Worm (Caenorhabditis elegans) whole organism, midembryonic: ENCODE data around the gene pacl-1.

Source experiments
- T22C8.4 ChIP-seq: fragments of 200-800 bp; sonication (Bioruptor generic); IDR thresholded peaks from 2 replicates; pipeline ENCODE4 v1.3.6; 2022; ENCODE audit warnings: missing genetic modification characterization, missing compliant biosample characterization
- cog-1 ChIP-seq: sonication (generic microtip); optimal IDR thresholded peaks from 2 replicates; lab custom pipeline; 2016; ENCODE audit warnings: missing genetic modification characterization, missing compliant biosample characterization
- flt-1 ChIP-seq: fragments of 200-800 bp; sonication (Bioruptor generic); IDR thresholded peaks from 2 replicates; pipeline ENCODE4 v1.3.6; 2022; ENCODE audit warnings: missing genetic modification characterization, missing compliant biosample characterization
- klf-2 ChIP-seq: fragments of 200-800 bp; sonication (Bioruptor generic); conservative IDR thresholded peaks from 2 replicates; pipeline ENCODE4 v1.3.6; 2022; ENCODE audit warnings: missing genetic modification reagents, missing genetic modification characterization, missing compliant biosample characterization
- med-1 ChIP-seq: sonication (generic microtip); optimal IDR thresholded peaks from 2 replicates; lab custom pipeline; 2017; ENCODE audit warnings: missing genetic modification characterization, mild to moderate bottlenecking, missing compliant biosample characterization, antibody characterized with exemption, missing genetic modification reagents; ENCODE audit not compliant: insufficient read depth
- ref-1 ChIP-seq: fragments of 200-800 bp; sonication (Bioruptor generic); conservative IDR thresholded peaks from 2 replicates; pipeline ENCODE4 v1.3.6; 2022; ENCODE audit warnings: missing genetic modification reagents, missing genetic modification characterization, missing compliant biosample characterization
- tab-1 ChIP-seq: fragments of 200-800 bp; sonication (Bioruptor generic); IDR thresholded peaks from 2 replicates; pipeline ENCODE4 v1.3.6; 2022; ENCODE audit warnings: missing genetic modification characterization, missing compliant biosample characterization
- ztf-23 ChIP-seq: fragments of 200-800 bp; sonication (Bioruptor generic); IDR thresholded peaks from 2 replicates; pipeline ENCODE4 v1.3.6; 2022; ENCODE audit warnings: missing genetic modification reagents, missing genetic modification characterization, missing compliant biosample characterization
- ztf-29 ChIP-seq: fragments of 200-800 bp; sonication (Bioruptor generic); IDR thresholded peaks from 2 replicates; pipeline ENCODE4 v1.3.6; 2022; ENCODE audit warnings: missing genetic modification reagents, missing genetic modification characterization, missing compliant biosample characterization

ce11 chrV:16299834-16300233 is 24.6 kb upstream of the pacl-1 start:
- TF ChIP-seq ref-1 (GFP tag; lab: Robert Waterston, UW), result no peak
- TF ChIP-seq T22C8.4, result no peak
- TF ChIP-seq ztf-23 (GFP tag; lab: Robert Waterston, UW), result no peak
- no peak for TF ChIP-seq flt-1 (GFP tag; lab: Robert Waterston, UW)
- TF ChIP-seq med-1 (GFP tag; lab: Kevin White, UChicago), result no peak
- no peak for TF ChIP-seq ztf-29 (GFP tag; lab: Robert Waterston, UW)
- no peak for TF ChIP-seq tab-1 (GFP tag; lab: Robert Waterston, UW)
- TF ChIP-seq cog-1 (tag; lab: Kevin White, UChicago), result no peak
- no peak for TF ChIP-seq klf-2 (GFP tag; lab: Robert Waterston, UW)
